Fruit fly (Drosophila melanogaster) whole organism, embryonic: Measurements from ENCODE around the gene CG10560.
A peak's percentile ranks its signal among the peaks of the same experiment; 100 is the strongest.

Source experiments
- B-H1 ChIP-seq: fragments of 200-800 bp; sonication (Bioruptor generic); IDR thresholded peaks from 3 replicates; pipeline ENCODE4 v1.3.6; 2022; ENCODE audit warnings: missing biosample characterization, missing genetic modification characterization
- Bgb ChIP-seq: fragments of 200-800 bp; sonication (Bioruptor generic); IDR thresholded peaks from 2 replicates; pipeline ENCODE4 v1.3.6; 2022; ENCODE audit warnings: missing biosample characterization, missing genetic modification characterization; ENCODE audit not compliant: partially characterized antibody
- CG10462 ChIP-seq: fragments of 200-800 bp; sonication (Bioruptor generic); optimal IDR thresholded peaks from 2 replicates; lab custom pipeline; 2016; ENCODE audit warnings: missing biosample characterization, missing genetic modification characterization
- CG10959 ChIP-seq: fragments of 200-800 bp; sonication (Bioruptor generic); IDR thresholded peaks from 2 replicates; pipeline ENCODE4 v1.3.6; 2022; ENCODE audit warnings: missing biosample characterization, missing genetic modification characterization
- CG10979 ChIP-seq: fragments of 200-800 bp; sonication (Bioruptor generic); optimal IDR thresholded peaks from 2 replicates; lab custom pipeline; 2018; ENCODE audit warnings: missing biosample characterization, mild to moderate bottlenecking, missing genetic modification characterization, moderate library complexity
- CG11456 ChIP-seq: fragments of 200-800 bp; sonication (Bioruptor generic); IDR thresholded peaks from 3 replicates; pipeline ENCODE4 v1.3.6; 2022; ENCODE audit warnings: missing biosample characterization, missing genetic modification characterization
- CG11560 ChIP-seq: fragments of 200-800 bp; sonication (Bioruptor generic); IDR thresholded peaks from 3 replicates; pipeline ENCODE4 v1.3.6; 2022; ENCODE audit warnings: missing biosample characterization, missing genetic modification characterization
- CG12299 ChIP-seq: fragments of 200-800 bp; sonication (Bioruptor generic); optimal IDR thresholded peaks from 2 replicates; lab custom pipeline; 2018; ENCODE audit warnings: missing biosample characterization, mild to moderate bottlenecking, missing genetic modification characterization
- CG12769 ChIP-seq: fragments of 200-800 bp; sonication (Bioruptor generic); optimal IDR thresholded peaks from 2 replicates; lab custom pipeline; 2019; ENCODE audit warnings: missing biosample characterization, mild to moderate bottlenecking, missing genetic modification characterization, moderate library complexity
- CG13287 ChIP-seq: fragments of 200-800 bp; sonication (Bioruptor generic); IDR thresholded peaks from 2 replicates; pipeline ENCODE4 v1.3.6; 2022; ENCODE audit warnings: missing biosample characterization, missing genetic modification characterization; ENCODE audit not compliant: partially characterized antibody
- CG14014 ChIP-seq: fragments of 200-800 bp; sonication (Bioruptor generic); IDR thresholded peaks from 2 replicates; pipeline ENCODE4 v1.3.6; 2022; ENCODE audit warnings: missing biosample characterization, missing genetic modification characterization
- CG15696 ChIP-seq: fragments of 200-800 bp; sonication (Bioruptor generic); optimal IDR thresholded peaks from 2 replicates; lab custom pipeline; 2019; ENCODE audit warnings: missing biosample characterization, mild to moderate bottlenecking, missing genetic modification characterization, moderate library complexity
- CG16863 ChIP-seq: fragments of 200-800 bp; sonication (Bioruptor generic); optimal IDR thresholded peaks from 3 replicates; lab custom pipeline; 2016; ENCODE audit warnings: missing biosample characterization, missing genetic modification characterization
- CG18262 ChIP-seq: fragments of 200-800 bp; optimal IDR thresholded peaks from 3 replicates; lab custom pipeline; 2019; ENCODE audit warnings: missing biosample characterization, mild to moderate bottlenecking, missing genetic modification characterization, moderate library complexity
- CG2202 ChIP-seq: fragments of 200-800 bp; sonication (Bioruptor generic); optimal IDR thresholded peaks from 2 replicates; lab custom pipeline; 2018; ENCODE audit warnings: missing biosample characterization, mild to moderate bottlenecking, missing genetic modification characterization
- CG2875 ChIP-seq: fragments of 200-800 bp; sonication (Bioruptor generic); optimal IDR thresholded peaks from 2 replicates; lab custom pipeline; 2017; ENCODE audit warnings: missing biosample characterization, mild to moderate bottlenecking, missing genetic modification characterization, missing genetic modification reagents
- CG31388 ChIP-seq: fragments of 200-800 bp; sonication (Bioruptor generic); optimal IDR thresholded peaks from 2 replicates; lab custom pipeline; 2016; ENCODE audit warnings: missing biosample characterization, missing genetic modification characterization
- CG4820 ChIP-seq: fragments of 200-800 bp; sonication (Bioruptor generic); optimal IDR thresholded peaks from 3 replicates; lab custom pipeline; 2016; ENCODE audit warnings: missing biosample characterization, missing genetic modification characterization
- CG6654 ChIP-seq: fragments of 200-800 bp; sonication (Bioruptor generic); optimal IDR thresholded peaks from 2 replicates; lab custom pipeline; 2017; ENCODE audit warnings: missing biosample characterization, mild to moderate bottlenecking, missing genetic modification characterization
- CG8089 ChIP-seq: fragments of 200-800 bp; sonication (Bioruptor generic); optimal IDR thresholded peaks from 3 replicates; lab custom pipeline; 2016; ENCODE audit warnings: missing biosample characterization, missing genetic modification characterization
- CG8281 ChIP-seq: fragments of 200-800 bp; sonication (Bioruptor generic); optimal IDR thresholded peaks from 2 replicates; lab custom pipeline; 2018; ENCODE audit warnings: missing biosample characterization, mild to moderate bottlenecking, missing genetic modification characterization, moderate library complexity
- CG8388 ChIP-seq: fragments of 200-800 bp; sonication (Bioruptor generic); optimal IDR thresholded peaks from 2 replicates; lab custom pipeline; 2019; ENCODE audit warnings: missing biosample characterization, mild to moderate bottlenecking, missing genetic modification characterization, moderate library complexity
- CG8478 ChIP-seq: fragments of >200 bp; optimal IDR thresholded peaks from 2 replicates; lab custom pipeline; 2018
- CG9609 ChIP-seq: fragments of 200-800 bp; sonication (Bioruptor generic); optimal IDR thresholded peaks from 3 replicates; lab custom pipeline; 2016; ENCODE audit warnings: missing biosample characterization, missing genetic modification characterization
- Dfd ChIP-seq, 2 experiments: fragments of >200 bp; optimal IDR thresholded peaks; 2 replicates each; lab custom pipeline; 2017; ENCODE audit warnings: missing biosample characterization in 2 of 2, missing genetic modification characterization in 2 of 2
- Dip3 ChIP-seq: fragments of 200-800 bp; sonication (Bioruptor generic); optimal IDR thresholded peaks from 3 replicates; lab custom pipeline; 2016; ENCODE audit warnings: missing biosample characterization, missing genetic modification characterization
- Doc3 ChIP-seq: fragments of 200-800 bp; sonication (Bioruptor generic); IDR thresholded peaks from 3 replicates; pipeline ENCODE4 v1.3.6; 2022; ENCODE audit warnings: missing biosample characterization, missing genetic modification characterization; ENCODE audit not compliant: partially characterized antibody
- HLH4C ChIP-seq: fragments of 200-800 bp; sonication (Bioruptor generic); IDR thresholded peaks from 3 replicates; pipeline ENCODE4 v1.3.6; 2022; ENCODE audit warnings: missing biosample characterization, missing genetic modification characterization; ENCODE audit not compliant: partially characterized antibody
- Hmr ChIP-seq: fragments of 200-800 bp; sonication (Bioruptor generic); optimal IDR thresholded peaks from 3 replicates; lab custom pipeline; 2017; ENCODE audit warnings: mild to moderate bottlenecking, missing biosample characterization, missing genetic modification reagents, missing genetic modification characterization
- Hr78 ChIP-seq, 2 experiments: fragments of 200-800 bp in 1 of 2; fragments of >200 bp in 1 of 2; sonication (Bioruptor generic) in 1 of 2; optimal IDR thresholded peaks; 2 replicates each; lab custom pipeline; 2017 to 2019; ENCODE audit warnings: missing biosample characterization in 2 of 2, missing genetic modification characterization in 2 of 2, mild to moderate bottlenecking in 1 of 2, moderate library complexity in 1 of 2
- Nf-YB ChIP-seq: fragments of 200-800 bp; sonication (Bioruptor generic); optimal IDR thresholded peaks from 3 replicates; lab custom pipeline; 2019; ENCODE audit warnings: missing biosample characterization, mild to moderate bottlenecking, missing genetic modification characterization, moderate library complexity
- Sin3A ChIP-seq: fragments of >200 bp; optimal IDR thresholded peaks from 2 replicates; lab custom pipeline; 2018
- Tbp ChIP-seq: fragments of >200 bp; optimal IDR thresholded peaks from 2 replicates; lab custom pipeline; 2018; ENCODE audit warnings: missing biosample characterization, missing genetic modification characterization
- amos ChIP-seq: fragments of 200-800 bp; sonication (Bioruptor generic); IDR thresholded peaks from 2 replicates; pipeline ENCODE4 v1.3.6; 2022; ENCODE audit warnings: missing biosample characterization, missing genetic modification characterization; ENCODE audit not compliant: partially characterized antibody
- corto ChIP-seq: fragments of 200-800 bp; sonication (Bioruptor generic); optimal IDR thresholded peaks from 2 replicates; lab custom pipeline; 2016; ENCODE audit warnings: missing biosample characterization, mild to moderate bottlenecking, missing genetic modification characterization, moderate library complexity
- dati ChIP-seq: fragments of 200-800 bp; sonication (Bioruptor generic); IDR thresholded peaks from 2 replicates; pipeline ENCODE4 v1.3.6; 2022; ENCODE audit warnings: missing biosample characterization, missing genetic modification characterization
- dm ChIP-seq: fragments of 200-800 bp; sonication (Bioruptor generic); optimal IDR thresholded peaks from 3 replicates; lab custom pipeline; 2016; ENCODE audit warnings: missing biosample characterization, missing genetic modification characterization
- dmrt99B ChIP-seq: fragments of 200-800 bp; sonication (Bioruptor generic); optimal IDR thresholded peaks from 2 replicates; lab custom pipeline; 2018; ENCODE audit warnings: missing biosample characterization, mild to moderate bottlenecking, missing genetic modification characterization, moderate library complexity
- esg ChIP-seq: fragments of 200-800 bp; sonication (Bioruptor generic); conservative IDR thresholded peaks from 2 replicates; pipeline ENCODE4 v1.3.6; 2022; ENCODE audit warnings: missing biosample characterization, missing genetic modification characterization
- exex ChIP-seq: fragments of 200-800 bp; sonication (Bioruptor generic); optimal IDR thresholded peaks from 4 replicates; lab custom pipeline; 2018; ENCODE audit warnings: missing biosample characterization, mild to moderate bottlenecking, missing genetic modification characterization, moderate library complexity
- gcm ChIP-seq: fragments of 200-800 bp; sonication (Bioruptor generic); optimal IDR thresholded peaks from 2 replicates; lab custom pipeline; 2019; ENCODE audit warnings: missing biosample characterization, mild to moderate bottlenecking, missing genetic modification characterization, moderate library complexity
- h ChIP-seq: fragments of >200 bp; optimal IDR thresholded peaks from 2 replicates; lab custom pipeline; 2017
- hb ChIP-seq: fragments of 200-800 bp; sonication (Bioruptor generic); IDR thresholded peaks from 3 replicates; pipeline ENCODE4 v1.3.6; 2022; ENCODE audit warnings: missing biosample characterization, missing genetic modification characterization; ENCODE audit not compliant: partially characterized antibody
- inv ChIP-seq: fragments of 200-800 bp; sonication (Bioruptor generic); IDR thresholded peaks from 2 replicates; pipeline ENCODE4 v1.3.6; 2022; ENCODE audit warnings: missing biosample characterization, missing genetic modification characterization; ENCODE audit not compliant: partially characterized antibody
- klu ChIP-seq: fragments of 200-800 bp; sonication (Bioruptor generic); IDR thresholded peaks from 2 replicates; pipeline ENCODE4 v1.3.6; 2022; ENCODE audit warnings: missing biosample characterization, missing genetic modification characterization
- onecut ChIP-seq: fragments of 200-800 bp; sonication (Bioruptor generic); IDR thresholded peaks from 2 replicates; pipeline ENCODE4 v1.3.6; 2022; ENCODE audit warnings: missing biosample characterization, missing genetic modification characterization
- prd ChIP-seq, 3 experiments: fragments of >200 bp in 2 of 3; fragments of 200-800 bp in 1 of 3; sonication (Bioruptor generic) in 1 of 3; optimal IDR thresholded peaks in 2 of 3; IDR thresholded peaks in 1 of 3; 2 replicates in 2 of 3; 3 replicates in 1 of 3; pipeline versions ENCODE4 v1.3.6 to Lab custom; 2017 to 2022; ENCODE audit warnings: missing biosample characterization in 1 of 3, missing genetic modification characterization in 1 of 3
- ro ChIP-seq: fragments of 200-800 bp; sonication (Bioruptor generic); IDR thresholded peaks from 2 replicates; pipeline ENCODE4 v1.3.6; 2022; ENCODE audit warnings: missing biosample characterization, missing genetic modification characterization
- sens ChIP-seq: fragments of 200-800 bp; sonication (Bioruptor generic); peaks from one replicate; lab custom pipeline; 2016; ENCODE audit warnings: missing biosample characterization, missing genetic modification characterization
- slp2 ChIP-seq: fragments of 200-800 bp; sonication (Bioruptor generic); optimal IDR thresholded peaks from 2 replicates; lab custom pipeline; 2016; ENCODE audit warnings: missing biosample characterization, missing genetic modification characterization
- sob ChIP-seq: fragments of 200-800 bp; sonication (Bioruptor generic); IDR thresholded peaks from 2 replicates; pipeline ENCODE4 v1.3.6; 2022; ENCODE audit warnings: missing biosample characterization, missing genetic modification characterization
- sr ChIP-seq: fragments of 200-800 bp; sonication (Bioruptor generic); IDR thresholded peaks from 3 replicates; pipeline ENCODE4 v1.3.6; 2022; ENCODE audit warnings: missing biosample characterization, missing genetic modification characterization

The CG10560 gene

DNA sequence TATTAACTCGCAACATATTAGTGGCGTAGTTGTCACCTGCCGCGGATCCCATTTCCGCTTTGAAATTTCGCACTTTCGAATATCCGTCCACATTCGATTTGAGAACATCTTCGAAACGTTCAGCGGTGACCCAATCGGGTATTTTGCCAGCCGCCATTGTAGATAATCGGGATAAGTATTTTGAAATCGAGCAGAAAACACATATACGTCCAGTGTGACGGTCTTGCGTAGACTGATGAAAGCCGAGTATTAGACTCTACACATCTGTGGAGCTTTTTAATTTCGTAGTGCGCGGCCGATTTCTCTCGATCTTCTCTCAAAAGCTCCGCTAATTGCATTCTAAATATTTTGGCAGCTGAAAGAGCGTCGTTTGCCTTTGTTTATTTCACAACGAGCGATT is 9.2 kb upstream of the CG10560 start, which contains the start of gene CHKov1 (continued):
- TF ChIP-seq Dip3 = no peak
- TF ChIP-seq prd (optimal IDR thresholded peaks at IDR 0.05; lab: Kevin White, UChicago) = no peak
- no peak for TF ChIP-seq prd (GFP tag; IDR thresholded peaks at IDR 0.05; lab: Robert Waterston, UW)
- TF ChIP-seq CG2875 = no peak
- TF ChIP-seq CG2202 = no peak
- no peak for TF ChIP-seq Doc3 (GFP tag; lab: Robert Waterston, UW)
- TF ChIP-seq amos (GFP tag; lab: Robert Waterston, UW) = peak; percentile 38; the same call in 1 of the 2 replicates
- TF ChIP-seq CG14014 (GFP tag; lab: Robert Waterston, UW) = no peak
- peak; percentile 13; the same call in 1 of the 2 replicates for TF ChIP-seq CG13287
- TF ChIP-seq dm (GFP tag; lab: Kevin White, UChicago) = no peak
- TF ChIP-seq h (lab: Kevin White, UChicago) = no peak
- no peak for TF ChIP-seq CG31388 (GFP tag; lab: Kevin White, UChicago)
- TF ChIP-seq hb = no peak
- TF ChIP-seq CG8281 = no peak
- TF ChIP-seq Hmr = no peak
- TF ChIP-seq CG15696 (tag; lab: Kevin White, UChicago) = no peak
- TF ChIP-seq inv (GFP tag; lab: Robert Waterston, UW) = no peak; the same call in 1 of the 2 replicates
- TF ChIP-seq ro (GFP tag; lab: Robert Waterston, UW) = no peak
- TF ChIP-seq corto (GFP tag; lab: Kevin White, UChicago) = no peak
- no peak for TF ChIP-seq CG12299 (tag; lab: Kevin White, UChicago)
- TF ChIP-seq CG16863 (GFP tag; lab: Kevin White, UChicago) = no peak
- TF ChIP-seq CG12769 = no peak
- no peak for TF ChIP-seq Tbp (GFP tag; lab: Kevin White, UChicago)
- peak; percentile 30; the same call in 1 of the 2 replicates for TF ChIP-seq Bgb (GFP tag; lab: Robert Waterston, UW)
- no peak for TF ChIP-seq CG4820 (GFP tag; lab: Kevin White, UChicago)
- TF ChIP-seq Nf-YB = no peak
- no peak for TF ChIP-seq CG11560
- no peak for TF ChIP-seq sob (GFP tag; lab: Robert Waterston, UW)
- TF ChIP-seq B-H1 = no peak; the same call in 2 of the 3 replicates
- TF ChIP-seq sr (GFP tag; lab: Robert Waterston, UW) = no peak
- TF ChIP-seq CG8478 (lab: Kevin White, UChicago) = no peak
- peak; percentile 47 for TF ChIP-seq sens (GFP tag; lab: Kevin White, UChicago)
- TF ChIP-seq CG6654 (GFP tag; lab: Kevin White, UChicago) = no peak
- no peak for TF ChIP-seq CG8388 (GFP tag; lab: Kevin White, UChicago)
- TF ChIP-seq Sin3A (lab: Kevin White, UChicago) = no peak
- TF ChIP-seq dmrt99B = no peak
- TF ChIP-seq gcm = no peak
- no peak for TF ChIP-seq slp2 (GFP tag; lab: Kevin White, UChicago)
- TF ChIP-seq CG18262 (tag; lab: Kevin White, UChicago) = no peak
- no peak for TF ChIP-seq CG11456 (GFP tag; lab: Robert Waterston, UW)
- no peak for TF ChIP-seq klu (GFP tag; lab: Robert Waterston, UW)
- TF ChIP-seq HLH4C = no peak
- peak; percentile 41 for TF ChIP-seq exex (tag; lab: Kevin White, UChicago)
- TF ChIP-seq Hr78 (GFP tag; optimal IDR thresholded peaks at IDR 0.05; lab: Kevin White, UChicago) = no peak
- no peak for TF ChIP-seq CG10959 (GFP tag; lab: Robert Waterston, UW)
- no peak for TF ChIP-seq onecut (GFP tag; lab: Robert Waterston, UW)
- TF ChIP-seq CG9609 (GFP tag; lab: Kevin White, UChicago) = no peak
- TF ChIP-seq CG10462 (GFP tag; lab: Kevin White, UChicago) = no peak
- no peak for TF ChIP-seq dati (GFP tag; lab: Robert Waterston, UW)
- no peak for TF ChIP-seq CG10979 (tag; lab: Kevin White, UChicago)
- TF ChIP-seq esg = no peak
- no peak for TF ChIP-seq CG8089 (GFP tag; lab: Kevin White, UChicago)
- TF ChIP-seq Dfd (GFP tag; optimal IDR thresholded peaks at IDR 0.05; lab: Kevin White, UChicago) = no peak
